Worm (Caenorhabditis elegans): Measurements from ENCODE around the gene srh-27.

srh-27 gene

ce11 chrII:12448241-12448640, at the start of gene srh-27:
Gene srh-27, plus strand, starts transcription at chrII:12448541.
- TF ChIP-seq rec-8 (tag; optimal IDR thresholded peaks at IDR 0.05) = no peak
- TF ChIP-seq B0336.3 (GFP tag; IDR thresholded peaks at IDR 0.05) = no peak
- TF ChIP-seq die-1 (tag; optimal IDR thresholded peaks at IDR 0.05) = no peak
- no peak for TF ChIP-seq F57C9.4 (tag; optimal IDR thresholded peaks at IDR 0.05)
- no peak for TF ChIP-seq repo-1 (tag; optimal IDR thresholded peaks at IDR 0.05)
- TF ChIP-seq lir-1 (GFP tag; conservative IDR thresholded peaks at IDR 0.05) = no peak
- no peak for TF ChIP-seq C17E4.6 (GFP tag; IDR thresholded peaks at IDR 0.05)
- no peak for TF ChIP-seq ztf-26 (tag; optimal IDR thresholded peaks at IDR 0.05)
- TF ChIP-seq ztf-25 (GFP tag; IDR thresholded peaks at IDR 0.05) = no peak
- no peak for TF ChIP-seq efl-1 (GFP tag; optimal IDR thresholded peaks at IDR 0.05)
- no peak for TF ChIP-seq B0035.1 (tag; optimal IDR thresholded peaks at IDR 0.05)
- TF ChIP-seq nfya-2 (GFP tag; IDR thresholded peaks at IDR 0.05) = no peak
- no peak for TF ChIP-seq hlh-12 (tag; optimal IDR thresholded peaks at IDR 0.05)
- TF ChIP-seq Y56A3A.18 (GFP tag; IDR thresholded peaks at IDR 0.05) = no peak
- no peak for TF ChIP-seq K12H6.12 (tag; optimal IDR thresholded peaks at IDR 0.05)

DNA sequence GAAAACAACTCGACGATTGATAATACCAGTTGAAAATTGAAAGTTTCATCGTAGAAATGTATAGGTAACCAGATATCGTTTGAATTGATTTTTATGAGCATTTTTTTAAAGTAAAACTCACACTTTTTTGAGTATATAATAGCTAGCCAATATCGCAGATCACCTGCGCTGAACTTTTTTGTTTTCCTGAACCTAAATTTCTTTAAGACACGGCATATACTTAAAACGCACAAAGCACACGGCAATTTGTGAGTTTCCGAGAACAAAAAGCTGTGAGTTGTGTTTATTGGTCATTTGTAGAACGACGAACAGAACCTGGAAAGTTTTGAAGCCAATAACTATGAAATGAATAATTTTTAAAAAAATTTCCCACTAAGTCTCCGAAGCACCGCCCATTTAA, 46.5 kb upstream of the srh-27 start, which contains the start of gene sre-29:
sre-29 (minus strand) TSS at position 101 of the 400 bp plus-strand sequence.
- TF ChIP-seq C06A6.2 (GFP tag; conservative IDR thresholded peaks at IDR 0.05) = no peak

- TF ChIP-seq lin-26 (GFP tag; IDR thresholded peaks at IDR 0.05) (no peak), cebp-2 (GFP tag; IDR thresholded peaks at IDR 0.05) (no peak), F57C9.4 (tag; optimal IDR thresholded peaks at IDR 0.05) (no peak), mes-4 (tag; optimal IDR thresholded peaks at IDR 0.05) (no peak), akir-1 (GFP tag; optimal IDR thresholded peaks at IDR 0.05) (no peak), let-526 (GFP tag; IDR thresholded peaks at IDR 0.05) (no peak), ceh-58 (GFP tag; IDR thresholded peaks at IDR 0.05) (no peak), die-1 (tag; optimal IDR thresholded peaks at IDR 0.05) (no peak), sdz-38 (tag; optimal IDR thresholded peaks at IDR 0.05) (no peak), ztf-6 (GFP tag; IDR thresholded peaks at IDR 0.05) (no peak), zim-3 (tag; optimal IDR thresholded peaks at IDR 0.05) (no peak), pha-4 (tag; optimal IDR thresholded peaks at IDR 0.05) (no peak), nhr-80 (tag; optimal IDR thresholded peaks at IDR 0.05) (no peak), ztf-18 (tag; optimal IDR thresholded peaks at IDR 0.05) (no peak), aptf-3 (GFP tag; IDR thresholded peaks at IDR 0.05) (no peak), nhr-27 (tag; optimal IDR thresholded peaks at IDR 0.05) (no peak), madf-3 (GFP tag; IDR thresholded peaks at IDR 0.05) (no peak), sea-2 (GFP tag; IDR thresholded peaks at IDR 0.05) (no peak), zfh-2 (GFP tag; conservative IDR thresholded peaks at IDR 0.05) (no peak), dpl-1 (GFP tag; optimal IDR thresholded peaks at IDR 0.05) (no peak)
Observed at ce11 chrII:12406394-12406793, 41.9 kb upstream of the srh-27 start, which contains the start of gene sre-30. Gene sre-30, minus strand, starts transcription at chrII:12406494.

- TF ChIP-seq snpc-3.4 (tag; optimal IDR thresholded peaks at IDR 0.05) (no peak), B0035.1 (tag; optimal IDR thresholded peaks at IDR 0.05) (no peak), hmg-1.2 (GFP tag; IDR thresholded peaks at IDR 0.05) (no peak), egl-44 (GFP tag; IDR thresholded peaks at IDR 0.05) (no peak), hrde-1 (tag; optimal IDR thresholded peaks at IDR 0.05; ENCODE audit: borderline replicate concordance) (no peak), unc-130 (GFP tag; optimal IDR thresholded peaks at IDR 0.05) (no peak)
Observed at ce11 chrII:12408717-12409116, 39.6 kb upstream of the srh-27 start, which contains the start of gene sre-31. Gene sre-31, minus strand, starts transcription at chrII:12408817.

Measured in whole organism, young adult.